Fruit fly (Drosophila melanogaster) whole organism, embryonic: ENCODE measurements around the gene Mvd.

ENCODE experiments used
- Atf3 ChIP-seq: fragments of 200-800 bp; sonication (Bioruptor generic); optimal IDR thresholded peaks from 3 replicates; lab custom pipeline; 2016; ENCODE audit warnings: missing biosample characterization, missing genetic modification characterization
- CG1024 ChIP-seq: fragments of 200-800 bp; sonication (Bioruptor generic); IDR thresholded peaks from 2 replicates; pipeline ENCODE4 v1.3.6; 2022; ENCODE audit warnings: missing biosample characterization, missing genetic modification characterization
- CG10267 ChIP-seq: fragments of 200-800 bp; sonication (Bioruptor generic); optimal IDR thresholded peaks from 2 replicates; lab custom pipeline; 2018; ENCODE audit warnings: missing biosample characterization, mild to moderate bottlenecking, missing genetic modification characterization, moderate library complexity
- CG11085 ChIP-seq: fragments of 200-800 bp; sonication (Bioruptor generic); IDR thresholded peaks from 2 replicates; pipeline ENCODE4 v1.3.6; 2022; ENCODE audit warnings: missing biosample characterization, missing genetic modification characterization
- CG11398 ChIP-seq: fragments of 200-800 bp; sonication (Bioruptor generic); optimal IDR thresholded peaks from 2 replicates; lab custom pipeline; 2016; ENCODE audit warnings: missing biosample characterization, missing genetic modification characterization
- CG12659 ChIP-seq: fragments of 200-800 bp; sonication (Bioruptor generic); optimal IDR thresholded peaks from 3 replicates; lab custom pipeline; 2017; ENCODE audit warnings: mild to moderate bottlenecking, missing biosample characterization, missing genetic modification reagents, missing genetic modification characterization
- CG14667 ChIP-seq: fragments of 200-800 bp; sonication (Bioruptor generic); IDR thresholded peaks from 2 replicates; pipeline ENCODE4 v1.3.6; 2022; ENCODE audit warnings: missing biosample characterization, missing genetic modification characterization
- CG1603 ChIP-seq: fragments of 200-800 bp; sonication (Bioruptor generic); optimal IDR thresholded peaks from 2 replicates; lab custom pipeline; 2019; ENCODE audit warnings: missing biosample characterization, mild to moderate bottlenecking, missing genetic modification characterization, moderate library complexity
- CG1647 ChIP-seq: fragments of 200-800 bp; sonication (Bioruptor generic); optimal IDR thresholded peaks from 3 replicates; lab custom pipeline; 2016; ENCODE audit warnings: missing biosample characterization, missing genetic modification characterization
- CG16815 ChIP-seq: fragments of 200-800 bp; sonication (Bioruptor generic); optimal IDR thresholded peaks from 3 replicates; lab custom pipeline; 2017; ENCODE audit warnings: missing biosample characterization, mild to moderate bottlenecking, missing genetic modification characterization
- CG30020 ChIP-seq: fragments of 200-800 bp; optimal IDR thresholded peaks from 2 replicates; lab custom pipeline; 2019; ENCODE audit warnings: missing biosample characterization, mild to moderate bottlenecking, missing genetic modification characterization, moderate library complexity
- CG3065 ChIP-seq: fragments of 200-800 bp; sonication (Bioruptor generic); optimal IDR thresholded peaks from 2 replicates; lab custom pipeline; 2016; ENCODE audit warnings: missing biosample characterization, missing genetic modification characterization
- CG31441 ChIP-seq: fragments of 200-800 bp; sonication (Bioruptor generic); IDR thresholded peaks from 2 replicates; pipeline ENCODE4 v1.3.6; 2022; ENCODE audit warnings: missing biosample characterization, missing genetic modification characterization
- CG34224 ChIP-seq: fragments of 200-800 bp; sonication (Bioruptor generic); IDR thresholded peaks from 3 replicates; pipeline ENCODE4 v1.3.6; 2022; ENCODE audit warnings: missing biosample characterization, missing genetic modification characterization; ENCODE audit not compliant: partially characterized antibody
- CG42726 ChIP-seq: fragments of 200-800 bp; sonication (Bioruptor generic); IDR thresholded peaks from 2 replicates; pipeline ENCODE4 v1.3.6; 2022; ENCODE audit warnings: missing biosample characterization, missing genetic modification characterization; ENCODE audit not compliant: partially characterized antibody
- CG7372 ChIP-seq: fragments of 200-800 bp; sonication (Bioruptor generic); IDR thresholded peaks from 2 replicates; pipeline ENCODE4 v1.3.6; 2022; ENCODE audit warnings: missing biosample characterization, missing genetic modification characterization
- CG8089 ChIP-seq: fragments of 200-800 bp; sonication (Bioruptor generic); optimal IDR thresholded peaks from 3 replicates; lab custom pipeline; 2016; ENCODE audit warnings: missing biosample characterization, missing genetic modification characterization
- CG8290 ChIP-seq, 3 experiments: fragments of 200-800 bp; sonication (Bioruptor generic); optimal IDR thresholded peaks; 2 replicates each; lab custom pipeline; 2016 to 2019; ENCODE audit warnings: missing biosample characterization in 3 of 3, missing genetic modification characterization in 3 of 3, mild to moderate bottlenecking in 2 of 3, moderate library complexity in 1 of 3
- CG8359 ChIP-seq: fragments of 200-800 bp; sonication (Bioruptor generic); optimal IDR thresholded peaks from 2 replicates; lab custom pipeline; 2017; ENCODE audit warnings: missing biosample characterization, mild to moderate bottlenecking, missing genetic modification characterization, borderline replicate concordance
- D ChIP-seq, 2 experiments: fragments of 200-800 bp in 1 of 2; fragments of >200 bp in 1 of 2; sonication (Bioruptor generic) in 1 of 2; optimal IDR thresholded peaks; 2 replicates in 1 of 2; 3 replicates in 1 of 2; lab custom pipeline; 2017; ENCODE audit warnings: mild to moderate bottlenecking in 1 of 2, missing biosample characterization in 1 of 2, missing genetic modification characterization in 1 of 2, missing genetic modification reagents in 1 of 2
- E2f2 ChIP-seq: fragments of 200-800 bp; sonication (Bioruptor generic); IDR thresholded peaks from 2 replicates; pipeline ENCODE4 v1.3.6; 2022; ENCODE audit warnings: missing biosample characterization, missing genetic modification characterization
- Elba2 ChIP-seq: fragments of 200-800 bp; sonication (Bioruptor generic); optimal IDR thresholded peaks from 3 replicates; lab custom pipeline; 2016; ENCODE audit warnings: missing biosample characterization, missing genetic modification characterization
- Hmr ChIP-seq: fragments of 200-800 bp; sonication (Bioruptor generic); optimal IDR thresholded peaks from 3 replicates; lab custom pipeline; 2017; ENCODE audit warnings: mild to moderate bottlenecking, missing biosample characterization, missing genetic modification reagents, missing genetic modification characterization
- Jarid2 ChIP-seq: fragments of 200-800 bp; sonication (Bioruptor generic); optimal IDR thresholded peaks from 3 replicates; lab custom pipeline; 2017; ENCODE audit warnings: mild to moderate bottlenecking, missing biosample characterization, missing genetic modification reagents, missing genetic modification characterization
- MTF-1 ChIP-seq: fragments of 200-800 bp; sonication (Bioruptor generic); optimal IDR thresholded peaks from 2 replicates; lab custom pipeline; 2018; ENCODE audit warnings: missing biosample characterization, mild to moderate bottlenecking, missing genetic modification characterization, borderline replicate concordance
- Meics ChIP-seq: fragments of 200-800 bp; sonication (Bioruptor generic); optimal IDR thresholded peaks from 2 replicates; lab custom pipeline; 2017; ENCODE audit warnings: missing biosample characterization, mild to moderate bottlenecking, missing genetic modification characterization
- Nf-YC ChIP-seq: fragments of 200-800 bp; optimal IDR thresholded peaks from 3 replicates; lab custom pipeline; 2019; ENCODE audit warnings: missing biosample characterization, mild to moderate bottlenecking, missing genetic modification characterization, moderate library complexity
- chinmo ChIP-seq: fragments of 200-800 bp; sonication (Bioruptor generic); IDR thresholded peaks from 4 replicates; pipeline ENCODE4 v1.3.6; 2022; ENCODE audit warnings: missing biosample characterization, missing genetic modification characterization; ENCODE audit not compliant: partially characterized antibody
- chm ChIP-seq: fragments of 200-800 bp; sonication (Bioruptor generic); IDR thresholded peaks from 2 replicates; pipeline ENCODE4 v1.3.6; 2022; ENCODE audit warnings: missing biosample characterization, missing genetic modification characterization
- croc ChIP-seq: fragments of 200-800 bp; sonication (Bioruptor generic); conservative IDR thresholded peaks from 3 replicates; pipeline ENCODE4 v1.3.6; 2022; ENCODE audit warnings: missing biosample characterization, missing genetic modification characterization
- gfzf ChIP-seq: fragments of 200-800 bp; sonication (Bioruptor generic); optimal IDR thresholded peaks from 2 replicates; lab custom pipeline; 2016; ENCODE audit warnings: missing biosample characterization, mild to moderate bottlenecking, missing genetic modification characterization, moderate library complexity
- gro ChIP-seq: fragments of 200-800 bp; sonication (Bioruptor generic); optimal IDR thresholded peaks from 2 replicates; lab custom pipeline; 2016; ENCODE audit warnings: missing biosample characterization, missing genetic modification characterization
- onecut ChIP-seq: fragments of 200-800 bp; sonication (Bioruptor generic); IDR thresholded peaks from 2 replicates; pipeline ENCODE4 v1.3.6; 2022; ENCODE audit warnings: missing biosample characterization, missing genetic modification characterization
- pfk ChIP-seq: fragments of 200-800 bp; sonication (Bioruptor generic); optimal IDR thresholded peaks from 2 replicates; lab custom pipeline; 2018; ENCODE audit warnings: missing biosample characterization, mild to moderate bottlenecking, missing genetic modification characterization, moderate library complexity
- psq ChIP-seq: fragments of 200-800 bp; sonication (Bioruptor generic); optimal IDR thresholded peaks from 2 replicates; lab custom pipeline; 2017; ENCODE audit warnings: missing biosample characterization, missing genetic modification characterization
- trem ChIP-seq: fragments of 200-800 bp; optimal IDR thresholded peaks from 3 replicates; lab custom pipeline; 2019; ENCODE audit warnings: missing biosample characterization, mild to moderate bottlenecking, missing genetic modification characterization, moderate library complexity
- tx ChIP-seq: fragments of 200-800 bp; sonication (Bioruptor generic); optimal IDR thresholded peaks from 2 replicates; lab custom pipeline; 2016; ENCODE audit warnings: missing biosample characterization, missing genetic modification characterization
- unpg ChIP-seq: fragments of 200-800 bp; sonication (Bioruptor generic); optimal IDR thresholded peaks from 3 replicates; lab custom pipeline; 2018; ENCODE audit warnings: missing biosample characterization, mild to moderate bottlenecking, missing genetic modification characterization, moderate library complexity
- wek ChIP-seq: fragments of 200-800 bp; sonication (Bioruptor generic); optimal IDR thresholded peaks from 3 replicates; lab custom pipeline; 2018; ENCODE audit warnings: missing biosample characterization, mild to moderate bottlenecking, missing genetic modification characterization, moderate library complexity
- z ChIP-seq: fragments of 200-800 bp; sonication (Bioruptor generic); IDR thresholded peaks from 3 replicates; pipeline ENCODE4 v1.3.6; 2022; ENCODE audit warnings: missing biosample characterization, missing genetic modification characterization

The Mvd gene

DNA sequence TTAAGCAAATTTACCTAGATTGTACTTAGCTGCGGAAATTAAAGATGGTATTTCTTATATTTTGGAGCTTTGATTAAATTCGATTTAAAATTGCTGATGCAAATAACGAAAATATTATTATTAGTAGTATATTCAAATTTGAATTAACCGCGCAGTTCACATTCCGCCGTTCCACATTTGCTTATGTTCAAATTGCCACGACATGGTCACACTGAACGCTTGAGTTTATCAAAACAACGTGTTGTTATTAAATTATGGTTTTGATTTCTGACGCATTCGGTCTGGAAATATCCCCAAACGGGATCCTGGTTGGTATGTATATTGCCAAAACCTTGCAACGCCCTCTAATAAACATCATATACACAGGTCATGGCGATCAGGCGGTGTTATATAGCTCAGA lies 20.5 kb downstream of the Mvd start, which contains the start of gene CG33172 (continued):
- TF ChIP-seq croc (GFP tag; lab: Robert Waterston, UW): no peak
- no peak for TF ChIP-seq CG1024 (GFP tag; lab: Robert Waterston, UW)
- no peak for TF ChIP-seq CG11398 (GFP tag; lab: Kevin White, UChicago)
- no peak for TF ChIP-seq Jarid2 (GFP tag; lab: Kevin White, UChicago)
- TF ChIP-seq CG1603 (tag; lab: Kevin White, UChicago): no peak
- no peak for TF ChIP-seq Meics (GFP tag; lab: Kevin White, UChicago)
- TF ChIP-seq CG31441 (GFP tag; lab: Robert Waterston, UW): no peak
- no peak for TF ChIP-seq CG3065 (GFP tag; lab: Kevin White, UChicago)
- TF ChIP-seq Atf3 (GFP tag; lab: Kevin White, UChicago): no peak
- TF ChIP-seq gfzf: peak; percentile 52
- TF ChIP-seq wek: no peak
- TF ChIP-seq CG11085 (GFP tag; lab: Robert Waterston, UW): no peak
- no peak for TF ChIP-seq CG8290 (GFP tag; optimal IDR thresholded peaks at IDR 0.05; lab: Kevin White, UChicago)
- no peak for TF ChIP-seq CG8290 (tag; optimal IDR thresholded peaks at IDR 0.05; lab: Kevin White, UChicago)
- no peak for TF ChIP-seq chm (GFP tag; lab: Robert Waterston, UW)
- TF ChIP-seq onecut (GFP tag; lab: Robert Waterston, UW): no peak
- peak; percentile 93 for TF ChIP-seq pfk (GFP tag; lab: Kevin White, UChicago)
- TF ChIP-seq CG8359 (GFP tag; lab: Kevin White, UChicago): no peak
- no peak for TF ChIP-seq CG10267 (tag; lab: Kevin White, UChicago)
- no peak for TF ChIP-seq D (optimal IDR thresholded peaks at IDR 0.05; lab: Kevin White, UChicago)
- TF ChIP-seq D (GFP tag; optimal IDR thresholded peaks at IDR 0.05; lab: Kevin White, UChicago): no peak
- TF ChIP-seq CG16815 (GFP tag; lab: Kevin White, UChicago): no peak
- TF ChIP-seq E2f2 (GFP tag; lab: Robert Waterston, UW): peak; percentile 86
- TF ChIP-seq trem (tag; lab: Kevin White, UChicago): no peak
- TF ChIP-seq CG30020 (tag; lab: Kevin White, UChicago): peak; percentile 59

dm6 chrX:15772663-15773062 lies 23.7 kb downstream of the Mvd start, which contains the start of gene CG43672:
Gene CG43672, plus strand, starts transcription at chrX:15772963.
- TF ChIP-seq gro (GFP tag; lab: Kevin White, UChicago): no peak
- TF ChIP-seq Hmr (GFP tag; lab: Kevin White, UChicago): no peak
- no peak for TF ChIP-seq tx (GFP tag; lab: Kevin White, UChicago)
- TF ChIP-seq CG8089 (GFP tag; lab: Kevin White, UChicago): no peak
- no peak for TF ChIP-seq CG7372 (GFP tag; lab: Robert Waterston, UW)
- TF ChIP-seq CG1647 (GFP tag; lab: Kevin White, UChicago): no peak
- TF ChIP-seq CG34224 (GFP tag; lab: Robert Waterston, UW): no peak
- TF ChIP-seq CG14667 (GFP tag; lab: Robert Waterston, UW): no peak
- no peak for TF ChIP-seq psq
- no peak for TF ChIP-seq CG42726
- no peak for TF ChIP-seq MTF-1
- no peak for TF ChIP-seq Elba2 (GFP tag; lab: Kevin White, UChicago)
- TF ChIP-seq z (GFP tag; lab: Robert Waterston, UW): no peak
- TF ChIP-seq chinmo (GFP tag; lab: Robert Waterston, UW): no peak
- no peak for TF ChIP-seq CG12659 (GFP tag; lab: Kevin White, UChicago)
- no peak for TF ChIP-seq unpg (GFP tag; lab: Kevin White, UChicago)
- no peak for TF ChIP-seq Nf-YC
- no peak for TF ChIP-seq Meics (GFP tag; lab: Kevin White, UChicago)
- TF ChIP-seq CG10267 (tag; lab: Kevin White, UChicago): no peak
